Fruit fly (Drosophila melanogaster) whole organism, adult: Measurements from ENCODE around the gene Nepl13.

Experiments
- CG14711 ChIP-seq: fragments of 200-800 bp; sonication (Bioruptor generic); optimal IDR thresholded peaks from 2 replicates; lab custom pipeline; 2018; ENCODE audit warnings: missing biosample characterization, mild to moderate bottlenecking, missing genetic modification characterization, moderate library complexity
- CG1620 ChIP-seq: fragments of 200-800 bp; sonication (Bioruptor generic); optimal IDR thresholded peaks from 2 replicates; lab custom pipeline; 2016; ENCODE audit warnings: missing biosample characterization, missing genetic modification characterization
- CG5204 ChIP-seq: fragments of 200-800 bp; sonication (Bioruptor generic); optimal IDR thresholded peaks from 2 replicates; lab custom pipeline; 2016; ENCODE audit warnings: missing biosample characterization, missing genetic modification characterization
- Crg-1 ChIP-seq: fragments of 200-800 bp; sonication (Bioruptor generic); optimal IDR thresholded peaks from 2 replicates; lab custom pipeline; 2016; ENCODE audit warnings: missing biosample characterization, missing genetic modification characterization
- Hr96 ChIP-seq: fragments of 200-800 bp; sonication (Bioruptor generic); optimal IDR thresholded peaks from 2 replicates; lab custom pipeline; 2016; ENCODE audit warnings: missing biosample characterization, missing genetic modification characterization
- bab1 ChIP-seq: fragments of 200-800 bp; sonication (Bioruptor generic); optimal IDR thresholded peaks from 3 replicates; lab custom pipeline; 2019; ENCODE audit warnings: missing biosample characterization, mild to moderate bottlenecking, missing genetic modification characterization, moderate library complexity
- cnc ChIP-seq, 2 experiments: fragments of >200 bp; optimal IDR thresholded peaks; 2 replicates each; lab custom pipeline; 2017
- kay ChIP-seq: fragments of 200-800 bp; sonication (Bioruptor generic); peaks from one replicate; lab custom pipeline; 2016; ENCODE audit warnings: missing biosample characterization, missing genetic modification characterization, borderline replicate concordance
- pad ChIP-seq: fragments of 200-800 bp; sonication (Bioruptor generic); optimal IDR thresholded peaks from 3 replicates; lab custom pipeline; 2017; ENCODE audit warnings: missing biosample characterization, missing genetic modification characterization, mild to moderate bottlenecking, moderate library complexity, missing genetic modification reagents
- toe ChIP-seq: fragments of 200-800 bp; sonication (Bioruptor generic); optimal IDR thresholded peaks from 2 replicates; lab custom pipeline; 2016; ENCODE audit warnings: missing biosample characterization, missing genetic modification characterization

DNA sequence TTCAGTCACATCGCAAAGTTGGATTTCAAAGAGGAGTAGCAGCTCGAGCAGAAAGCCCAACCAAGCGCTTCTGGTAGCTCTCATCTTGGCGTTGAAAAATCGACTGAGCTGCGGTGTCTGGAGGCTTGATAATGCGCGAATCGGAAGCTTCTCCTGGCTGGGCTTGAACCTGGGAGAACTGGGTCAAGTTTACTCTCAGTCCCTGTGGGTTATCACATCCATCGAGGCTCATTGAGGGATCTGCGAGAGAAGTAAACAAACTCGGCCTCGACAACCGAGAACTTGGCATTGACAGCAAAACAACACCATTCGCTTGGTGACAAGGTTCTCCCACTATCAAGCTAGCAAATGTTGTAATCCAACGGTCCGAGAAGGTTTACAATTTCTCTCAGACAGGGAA lies at the start of gene Nepl13:
- TF ChIP-seq bab1 (no peak), CG1620 (GFP tag; lab: Kevin White, UChicago) (no peak), kay (GFP tag; lab: Kevin White, UChicago) (no peak), CG5204 (GFP tag; lab: Kevin White, UChicago) (no peak), pad (GFP tag; lab: Kevin White, UChicago) (no peak), Hr96 (no peak), cnc (optimal IDR thresholded peaks at IDR 0.05; lab: Kevin White, UChicago) (no peak), toe (GFP tag; lab: Kevin White, UChicago) (no peak), CG14711 (tag; lab: Kevin White, UChicago) (no peak), Crg-1 (no peak)
